Fruit fly (Drosophila melanogaster) Kc167 (cell line): Measurements from ENCODE around the gene syd.

Experiments
- Myc ChIP-seq: fragments of >200 bp; optimal IDR thresholded peaks from 2 replicates; lab custom pipeline; 2017; ENCODE audit warnings: missing external identifiers
- Sin3A ChIP-seq: fragments of >200 bp; optimal IDR thresholded peaks from 2 replicates; lab custom pipeline; 2018; ENCODE audit warnings: missing external identifiers
- h ChIP-seq: fragments of >200 bp; optimal IDR thresholded peaks from 3 replicates; lab custom pipeline; 2018; ENCODE audit warnings: missing external identifiers
- insv ChIP-seq: fragments of >200 bp; optimal IDR thresholded peaks from 3 replicates; lab custom pipeline; 2018; ENCODE audit warnings: missing external identifiers
- psq ChIP-seq: fragments of >200 bp; optimal IDR thresholded peaks from 2 replicates; lab custom pipeline; 2017; ENCODE audit warnings: missing external identifiers
- ttk ChIP-seq: sonication (Bioruptor generic); optimal IDR thresholded peaks from 2 replicates; lab custom pipeline; 2017; ENCODE audit warnings: missing external identifiers

- TF ChIP-seq insv (lab: Kevin White, UChicago) (no peak), Myc (no peak), psq (no peak), Sin3A (lab: Kevin White, UChicago) (no peak), h (no peak), ttk (lab: Kevin White, UChicago) (no peak)
Observed at dm6 chr3L:7903489-7904150, 32.3 kb downstream of the syd start.
